Fruit fly (Drosophila melanogaster): Measurements from ENCODE around the gene Eig71Ea.

Gene Eig71Ea

DNA sequence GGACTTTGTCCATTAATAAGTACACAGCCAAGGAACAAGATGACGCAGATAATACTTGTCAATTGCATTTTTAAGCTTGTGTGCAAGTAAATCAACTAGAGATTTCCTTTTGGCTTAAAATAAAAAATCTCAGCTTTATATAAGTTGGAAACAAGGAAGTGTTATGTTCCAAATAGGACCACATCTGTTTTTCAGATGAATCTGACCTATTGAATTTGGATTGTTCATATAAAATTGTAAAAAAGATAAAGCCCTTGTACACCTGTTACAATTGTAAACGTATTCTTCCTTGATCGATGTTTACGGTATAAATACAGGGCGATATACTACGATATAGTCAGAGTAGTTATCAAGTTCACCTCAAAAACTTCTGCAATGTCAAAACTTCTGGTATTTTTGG, 7.8 kb upstream of the Eig71Ea start, which contains the start of the genes Eig71Ef and Eig71Eg:
Eig71Ef (minus strand) TSS at position 101 of the 400 bp plus-strand sequence.
Eig71Eg (plus strand) TSS at position 339 of the 400 bp plus-strand sequence.
- TF ChIP-seq CG14711 (tag; optimal IDR thresholded peaks at IDR 0.05) (no peak), pad (GFP tag; optimal IDR thresholded peaks at IDR 0.05) (no peak), Hr96 (GFP tag; optimal IDR thresholded peaks at IDR 0.05) (no peak), bab1 (GFP tag; optimal IDR thresholded peaks at IDR 0.05) (no peak), CG33017 (tag; optimal IDR thresholded peaks at IDR 0.05) (no peak), cnc (optimal IDR thresholded peaks at IDR 0.05) (no peak), Mnt (GFP tag; optimal IDR thresholded peaks at IDR 0.05) (no peak), toe (GFP tag; optimal IDR thresholded peaks at IDR 0.05) (no peak), CG12768 (GFP tag; optimal IDR thresholded peaks at IDR 0.05) (no peak), CG5204 (GFP tag; optimal IDR thresholded peaks at IDR 0.05) (no peak), tj (GFP tag; optimal IDR thresholded peaks at IDR 0.05) (no peak), CG11617 (GFP tag; optimal IDR thresholded peaks at IDR 0.05) (no peak), CG7045 (GFP tag; optimal IDR thresholded peaks at IDR 0.05) (no peak), Clk (GFP tag; optimal IDR thresholded peaks at IDR 0.05) (no peak), Crg-1 (GFP tag; optimal IDR thresholded peaks at IDR 0.05) (no peak), CG1620 (GFP tag; optimal IDR thresholded peaks at IDR 0.05) (no peak), ovo (GFP tag; optimal IDR thresholded peaks at IDR 0.05) (no peak), cic (GFP tag; optimal IDR thresholded peaks at IDR 0.05) (no peak)

DNA sequence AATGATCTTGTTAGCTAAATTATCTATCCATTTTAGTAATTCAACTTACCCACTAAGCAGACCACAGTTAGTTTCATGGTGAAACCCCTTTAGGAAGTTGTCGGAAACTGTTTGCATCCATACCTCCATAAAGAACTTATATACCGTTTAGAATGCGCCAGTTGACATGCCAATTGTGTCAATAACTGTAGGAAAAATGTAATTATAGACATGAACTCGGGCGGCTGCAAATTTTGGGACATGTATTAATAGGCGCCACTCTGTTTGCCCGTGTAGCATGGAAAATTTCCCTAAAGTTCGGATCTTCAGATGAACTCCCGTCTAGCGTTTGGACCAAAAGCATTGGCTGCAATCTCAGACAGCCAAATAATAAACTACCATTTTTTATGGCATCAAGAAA, 6.4 kb upstream of the Eig71Ea start, which contains the start of gene Eig71Ee:
Eig71Ee (minus strand) TSS at position 101 of the 400 bp plus-strand sequence.
- no peak for TF ChIP-seq CG5204 (GFP tag; optimal IDR thresholded peaks at IDR 0.05)
- no peak for TF ChIP-seq CG33017 (tag; optimal IDR thresholded peaks at IDR 0.05)
- TF ChIP-seq Mnt (GFP tag; optimal IDR thresholded peaks at IDR 0.05): no peak
- TF ChIP-seq Crg-1 (GFP tag; optimal IDR thresholded peaks at IDR 0.05): no peak
- TF ChIP-seq CG1620 (GFP tag; optimal IDR thresholded peaks at IDR 0.05): no peak
- no peak for TF ChIP-seq Hr96 (GFP tag; optimal IDR thresholded peaks at IDR 0.05)
- no peak for TF ChIP-seq bab1 (GFP tag; optimal IDR thresholded peaks at IDR 0.05)
- TF ChIP-seq ovo (GFP tag; optimal IDR thresholded peaks at IDR 0.05): no peak
- TF ChIP-seq Clk (GFP tag; optimal IDR thresholded peaks at IDR 0.05): no peak
- TF ChIP-seq cic (GFP tag; optimal IDR thresholded peaks at IDR 0.05): no peak
- no peak for TF ChIP-seq cnc (optimal IDR thresholded peaks at IDR 0.05)
- no peak for TF ChIP-seq tj (GFP tag; optimal IDR thresholded peaks at IDR 0.05)
- no peak for TF ChIP-seq kay (GFP tag; ENCODE audit: borderline replicate concordance)

DNA sequence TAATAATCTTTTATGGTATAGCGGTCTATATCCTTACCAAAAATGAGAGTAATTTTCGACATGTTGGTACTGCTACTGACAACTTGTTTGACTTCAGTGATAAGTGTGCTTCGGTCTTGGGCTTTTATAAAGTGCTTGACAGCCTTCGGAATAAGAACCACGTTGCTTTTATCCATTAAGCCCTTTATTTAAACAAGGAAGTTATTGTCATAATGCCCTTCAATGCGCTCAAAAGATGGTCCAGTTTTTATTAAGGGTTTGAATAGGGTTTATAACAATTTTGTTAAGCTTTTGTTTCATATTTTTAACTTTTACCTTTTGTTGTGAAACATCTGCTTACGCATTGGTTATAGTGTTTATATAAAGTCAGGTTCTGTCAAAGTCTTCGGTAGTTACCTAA, 2.7 kb upstream of the Eig71Ea start, which contains the start of the genes Eig71Ec and Eig71Ed:
Eig71Ec (minus strand) TSS at position 101 of the 400 bp plus-strand sequence.
Eig71Ed (plus strand) TSS at position 384 of the 400 bp plus-strand sequence.
- no peak for TF ChIP-seq bab1 (GFP tag; optimal IDR thresholded peaks at IDR 0.05)
- no peak for TF ChIP-seq CG12768 (GFP tag; optimal IDR thresholded peaks at IDR 0.05)
- no peak for TF ChIP-seq Crg-1 (GFP tag; optimal IDR thresholded peaks at IDR 0.05)
- TF ChIP-seq CG11617 (GFP tag; optimal IDR thresholded peaks at IDR 0.05): no peak
- no peak for TF ChIP-seq Clk (GFP tag; optimal IDR thresholded peaks at IDR 0.05)
- TF ChIP-seq CG33017 (tag; optimal IDR thresholded peaks at IDR 0.05): no peak
- no peak for TF ChIP-seq kay (GFP tag; ENCODE audit: borderline replicate concordance)
- no peak for TF ChIP-seq CG5204 (GFP tag; optimal IDR thresholded peaks at IDR 0.05)
- TF ChIP-seq cic (GFP tag; optimal IDR thresholded peaks at IDR 0.05): no peak
- no peak for TF ChIP-seq ovo (GFP tag; optimal IDR thresholded peaks at IDR 0.05)
- TF ChIP-seq tj (GFP tag; optimal IDR thresholded peaks at IDR 0.05): no peak
- TF ChIP-seq CG1620 (GFP tag; optimal IDR thresholded peaks at IDR 0.05): no peak
- no peak for TF ChIP-seq CG7045 (GFP tag; optimal IDR thresholded peaks at IDR 0.05)
- TF ChIP-seq pad (GFP tag; optimal IDR thresholded peaks at IDR 0.05): no peak
- TF ChIP-seq CG7101 (tag; optimal IDR thresholded peaks at IDR 0.05): no peak
- TF ChIP-seq toe (GFP tag; optimal IDR thresholded peaks at IDR 0.05): no peak
- no peak for TF ChIP-seq cnc (optimal IDR thresholded peaks at IDR 0.05)
- no peak for TF ChIP-seq Hr96 (GFP tag; optimal IDR thresholded peaks at IDR 0.05)
- TF ChIP-seq Mnt (GFP tag; optimal IDR thresholded peaks at IDR 0.05): no peak
- TF ChIP-seq CG14711 (tag; optimal IDR thresholded peaks at IDR 0.05): no peak

DNA sequence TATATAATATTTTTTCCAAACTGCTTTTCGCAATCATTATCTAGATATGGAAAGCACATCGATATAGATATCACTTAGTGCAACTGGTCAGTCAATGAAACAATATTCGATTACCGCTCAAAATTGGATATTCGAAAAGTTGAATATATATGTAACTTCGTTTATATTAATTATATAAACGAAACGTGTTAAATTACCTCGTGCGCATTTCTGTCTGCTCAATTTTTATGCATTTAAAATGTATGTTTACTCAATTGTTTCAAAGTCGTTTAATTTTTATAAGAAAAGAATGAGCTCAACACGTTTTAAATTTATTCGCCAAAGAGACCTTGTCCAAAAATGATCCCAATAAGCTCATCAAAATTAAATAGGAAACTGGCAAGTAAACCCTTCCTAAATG, 1.1 kb upstream of the Eig71Ea start, which contains the start of gene CG43084:
CG43084 (plus strand) TSS at position 301 of the 400 bp plus-strand sequence.
- TF ChIP-seq pad (GFP tag; optimal IDR thresholded peaks at IDR 0.05): no peak
- TF ChIP-seq CG1620 (GFP tag; optimal IDR thresholded peaks at IDR 0.05): no peak
- no peak for TF ChIP-seq Clk (GFP tag; optimal IDR thresholded peaks at IDR 0.05)
- no peak for TF ChIP-seq CG33017 (tag; optimal IDR thresholded peaks at IDR 0.05)
- no peak for TF ChIP-seq Hr96 (GFP tag; optimal IDR thresholded peaks at IDR 0.05)
- no peak for TF ChIP-seq tj (GFP tag; optimal IDR thresholded peaks at IDR 0.05)
- no peak for TF ChIP-seq kay (GFP tag; ENCODE audit: borderline replicate concordance)
- no peak for TF ChIP-seq CG7045 (GFP tag; optimal IDR thresholded peaks at IDR 0.05)
- TF ChIP-seq cic (GFP tag; optimal IDR thresholded peaks at IDR 0.05): no peak

DNA sequence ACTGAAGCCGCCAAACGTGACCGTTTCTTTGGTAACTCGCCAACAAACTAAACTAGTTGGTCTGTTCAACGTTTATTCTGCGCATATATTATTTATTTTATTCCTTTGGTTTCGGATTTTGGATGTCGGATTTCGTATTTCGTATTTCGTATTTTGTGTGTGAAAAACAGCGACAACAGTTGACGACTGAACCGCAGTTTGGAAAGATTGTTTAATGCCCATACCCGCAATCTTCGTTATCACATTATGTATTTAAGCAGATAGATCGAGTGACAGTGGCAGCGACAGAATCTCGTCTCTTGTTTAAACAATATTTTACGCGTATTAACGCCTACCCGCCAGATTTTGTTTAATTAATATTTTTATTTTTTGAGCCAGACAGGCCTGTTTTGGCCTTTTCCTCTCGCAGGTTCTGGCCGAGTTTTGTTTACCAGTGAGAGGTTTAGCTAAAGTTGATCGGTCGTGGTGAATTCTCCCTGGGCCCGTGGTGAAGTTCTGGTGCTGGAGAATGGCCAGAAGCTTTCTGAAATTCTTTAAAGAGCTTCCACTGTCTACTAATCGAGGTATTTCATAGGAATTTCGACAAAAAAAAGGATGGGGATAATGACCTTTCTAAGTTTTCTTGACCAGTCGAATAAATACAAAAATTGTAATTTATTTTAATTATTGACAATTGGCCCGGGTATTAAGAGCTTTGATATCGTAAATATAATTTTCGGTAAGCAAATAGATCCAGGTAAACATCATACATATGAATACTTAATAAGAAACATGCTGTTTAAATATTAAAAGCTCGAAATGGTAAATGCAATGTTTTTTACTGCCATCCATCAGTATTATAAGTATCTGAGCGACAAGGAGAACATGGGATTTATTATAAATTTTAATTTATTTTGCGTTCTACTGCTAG, 1.5 kb downstream of the Eig71Ea start, which contains the start of the genes comm3 and CG43083:
comm3 (minus strand) TSS at position 51 of the 910 bp plus-strand sequence.
CG43083 (plus strand) TSS at position 860 of the 910 bp plus-strand sequence.
- TF ChIP-seq ovo (GFP tag; optimal IDR thresholded peaks at IDR 0.05): no peak
- no peak for TF ChIP-seq CG7101 (tag; optimal IDR thresholded peaks at IDR 0.05)
- no peak for TF ChIP-seq CG12768 (GFP tag; optimal IDR thresholded peaks at IDR 0.05)
- TF ChIP-seq Hr96 (GFP tag; optimal IDR thresholded peaks at IDR 0.05): no peak

DNA sequence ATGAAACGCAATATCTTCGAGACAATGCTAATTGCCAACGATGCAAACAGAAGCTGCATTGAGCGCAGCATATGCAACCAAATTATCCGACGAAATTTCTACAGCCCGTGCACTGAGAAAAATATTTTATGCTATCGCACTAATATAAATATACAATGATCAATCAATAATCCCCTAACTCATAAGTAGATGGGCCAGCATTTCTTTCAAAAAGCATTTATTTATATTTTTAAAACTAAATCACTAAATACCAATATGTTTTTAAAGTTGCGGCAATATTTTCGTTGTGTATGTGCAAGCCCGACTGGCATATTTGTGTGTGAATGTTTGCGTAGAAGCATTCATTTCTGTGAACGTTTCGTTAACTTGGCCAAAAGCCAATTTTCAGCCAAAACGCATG, 3.3 kb downstream of the Eig71Ea start:
- TF ChIP-seq toe (GFP tag; optimal IDR thresholded peaks at IDR 0.05) (no peak), Clk (GFP tag; optimal IDR thresholded peaks at IDR 0.05) (no peak), CG33017 (tag; optimal IDR thresholded peaks at IDR 0.05) (no peak), pad (GFP tag; optimal IDR thresholded peaks at IDR 0.05) (no peak), CG7045 (GFP tag; optimal IDR thresholded peaks at IDR 0.05) (no peak), CG11617 (GFP tag; optimal IDR thresholded peaks at IDR 0.05) (no peak), bab1 (GFP tag; optimal IDR thresholded peaks at IDR 0.05) (no peak), Crg-1 (GFP tag; optimal IDR thresholded peaks at IDR 0.05) (no peak), CG12768 (GFP tag; optimal IDR thresholded peaks at IDR 0.05) (no peak)

Data from whole organism, adult.